Fruit fly (Drosophila melanogaster) whole organism, embryonic: Measurements from ENCODE around the gene CheB38b.

Experiments used
- Antp ChIP-seq: fragments of 200-800 bp; sonication (Bioruptor generic); optimal IDR thresholded peaks from 3 replicates; lab custom pipeline; 2016; ENCODE audit warnings: missing biosample characterization, missing genetic modification characterization
- BEAF-32 ChIP-seq: fragments of 200-800 bp; sonication (Bioruptor generic); optimal IDR thresholded peaks from 3 replicates; lab custom pipeline; 2017; ENCODE audit warnings: missing biosample characterization, missing genetic modification characterization, mild to moderate bottlenecking, moderate library complexity, missing genetic modification reagents
- BtbVII ChIP-seq: fragments of 200-800 bp; sonication (Bioruptor generic); optimal IDR thresholded peaks from 3 replicates; lab custom pipeline; 2017; ENCODE audit warnings: missing biosample characterization, mild to moderate bottlenecking, missing genetic modification characterization
- Bteb2 ChIP-seq: fragments of 200-800 bp; sonication (Bioruptor generic); optimal IDR thresholded peaks from 2 replicates; lab custom pipeline; 2016; ENCODE audit warnings: missing biosample characterization, missing genetic modification characterization
- CG10431 ChIP-seq: fragments of 200-800 bp; sonication (Bioruptor generic); optimal IDR thresholded peaks from 3 replicates; lab custom pipeline; 2018; ENCODE audit warnings: missing biosample characterization, mild to moderate bottlenecking, missing genetic modification characterization
- CG10654 ChIP-seq: fragments of 200-800 bp; sonication (Bioruptor generic); optimal IDR thresholded peaks from 2 replicates; lab custom pipeline; 2016; ENCODE audit warnings: missing biosample characterization, missing genetic modification characterization
- CG11093 ChIP-seq: fragments of 200-800 bp; sonication (Bioruptor generic); IDR thresholded peaks from 3 replicates; pipeline ENCODE4 v1.3.6; 2022; ENCODE audit warnings: missing biosample characterization, missing genetic modification characterization
- CG11504 ChIP-seq: fragments of 200-800 bp; sonication (Bioruptor generic); optimal IDR thresholded peaks from 3 replicates; lab custom pipeline; 2019; ENCODE audit warnings: missing biosample characterization, mild to moderate bottlenecking, missing genetic modification characterization, moderate library complexity
- CG11560 ChIP-seq: fragments of 200-800 bp; sonication (Bioruptor generic); IDR thresholded peaks from 3 replicates; pipeline ENCODE4 v1.3.6; 2022; ENCODE audit warnings: missing biosample characterization, missing genetic modification characterization
- CG12219 ChIP-seq: fragments of 200-800 bp; sonication (Bioruptor generic); optimal IDR thresholded peaks from 3 replicates; lab custom pipeline; 2018; ENCODE audit warnings: missing biosample characterization, mild to moderate bottlenecking, missing genetic modification characterization
- CG14965 ChIP-seq: fragments of 200-800 bp; sonication (Bioruptor generic); optimal IDR thresholded peaks from 2 replicates; lab custom pipeline; 2016; ENCODE audit warnings: missing biosample characterization, missing genetic modification characterization, borderline replicate concordance
- CG17385 ChIP-seq: fragments of 200-800 bp; sonication (Bioruptor generic); optimal IDR thresholded peaks from 3 replicates; lab custom pipeline; 2018; ENCODE audit warnings: missing biosample characterization, mild to moderate bottlenecking, missing genetic modification characterization
- CG2712 ChIP-seq: fragments of 200-800 bp; optimal IDR thresholded peaks from 3 replicates; lab custom pipeline; 2019; ENCODE audit warnings: missing biosample characterization, mild to moderate bottlenecking, missing genetic modification characterization, moderate library complexity
- CG30403 ChIP-seq: fragments of 200-800 bp; sonication (Bioruptor generic); optimal IDR thresholded peaks from 3 replicates; lab custom pipeline; 2016; ENCODE audit warnings: missing biosample characterization, missing genetic modification characterization
- CG30431 ChIP-seq: fragments of 200-800 bp; sonication (Bioruptor generic); optimal IDR thresholded peaks from 2 replicates; lab custom pipeline; 2017; ENCODE audit warnings: missing biosample characterization, missing genetic modification characterization
- CG3407 ChIP-seq: fragments of 200-800 bp; sonication (Bioruptor generic); optimal IDR thresholded peaks from 2 replicates; lab custom pipeline; 2018; ENCODE audit warnings: missing biosample characterization, mild to moderate bottlenecking, missing genetic modification characterization
- CG34224 ChIP-seq: fragments of 200-800 bp; sonication (Bioruptor generic); IDR thresholded peaks from 3 replicates; pipeline ENCODE4 v1.3.6; 2022; ENCODE audit warnings: missing biosample characterization, missing genetic modification characterization; ENCODE audit not compliant: partially characterized antibody
- CG4854 ChIP-seq: fragments of 200-800 bp; sonication (Bioruptor generic); optimal IDR thresholded peaks from 2 replicates; lab custom pipeline; 2016; ENCODE audit warnings: missing biosample characterization, missing genetic modification characterization, inconsistent platforms
- CG7786 ChIP-seq: fragments of 200-800 bp; sonication (Bioruptor generic); optimal IDR thresholded peaks from 2 replicates; lab custom pipeline; 2016; ENCODE audit warnings: missing biosample characterization, missing genetic modification characterization
- CG7963 ChIP-seq: fragments of 200-800 bp; sonication (Bioruptor generic); IDR thresholded peaks from 3 replicates; pipeline ENCODE4 v1.3.6; 2022; ENCODE audit warnings: missing biosample characterization, missing genetic modification characterization; ENCODE audit not compliant: partially characterized antibody
- Dip3 ChIP-seq: fragments of 200-800 bp; sonication (Bioruptor generic); optimal IDR thresholded peaks from 3 replicates; lab custom pipeline; 2016; ENCODE audit warnings: missing biosample characterization, missing genetic modification characterization
- Drgx ChIP-seq: fragments of 200-800 bp; sonication (Bioruptor generic); IDR thresholded peaks from 2 replicates; pipeline ENCODE4 v1.3.6; 2022; ENCODE audit warnings: missing biosample characterization, missing genetic modification characterization
- Gsc ChIP-seq: fragments of 200-800 bp; sonication (Bioruptor generic); IDR thresholded peaks from 2 replicates; pipeline ENCODE4 v1.3.6; 2022; ENCODE audit warnings: missing biosample characterization, missing genetic modification characterization
- Max ChIP-seq: fragments of 200-800 bp; sonication (Bioruptor generic); optimal IDR thresholded peaks from 2 replicates; lab custom pipeline; 2016; ENCODE audit warnings: missing biosample characterization, mild to moderate bottlenecking, missing genetic modification characterization
- NFAT ChIP-seq: fragments of 200-800 bp; sonication (Bioruptor generic); IDR thresholded peaks from 2 replicates; pipeline ENCODE4 v1.3.6; 2022; ENCODE audit warnings: missing biosample characterization, missing genetic modification characterization
- Nf-YB ChIP-seq: fragments of 200-800 bp; sonication (Bioruptor generic); optimal IDR thresholded peaks from 3 replicates; lab custom pipeline; 2019; ENCODE audit warnings: missing biosample characterization, mild to moderate bottlenecking, missing genetic modification characterization, moderate library complexity
- Trl ChIP-seq, 3 experiments: fragments of >200 bp in 2 of 3; fragments of 200-800 bp in 1 of 3; sonication (Bioruptor generic) in 1 of 3; optimal IDR thresholded peaks; 2 replicates in 1 of 3; 3 replicates in 2 of 3; lab custom pipeline; 2016 to 2017; ENCODE audit warnings: missing biosample characterization in 1 of 3, missing genetic modification characterization in 1 of 3
- ato ChIP-seq: fragments of 200-800 bp; sonication (Bioruptor generic); IDR thresholded peaks from 2 replicates; pipeline ENCODE4 v1.3.6; 2022; ENCODE audit warnings: missing biosample characterization, missing genetic modification characterization; ENCODE audit not compliant: partially characterized antibody
- bsh ChIP-seq, 2 experiments: fragments of 200-800 bp; sonication (Bioruptor generic); optimal IDR thresholded peaks; 2 replicates each; lab custom pipeline; 2017 to 2018; ENCODE audit warnings: mild to moderate bottlenecking in 2 of 2, missing biosample characterization in 2 of 2, missing genetic modification characterization in 2 of 2, moderate library complexity in 1 of 2
- crc ChIP-seq: fragments of 200-800 bp; sonication (Bioruptor generic); optimal IDR thresholded peaks from 2 replicates; lab custom pipeline; 2016; ENCODE audit warnings: missing biosample characterization, missing genetic modification characterization
- crp ChIP-seq, 2 experiments: fragments of 200-800 bp; sonication (Bioruptor generic); optimal IDR thresholded peaks; 2 replicates in 1 of 2; 3 replicates in 1 of 2; lab custom pipeline; 2017; ENCODE audit warnings: missing biosample characterization in 2 of 2, missing genetic modification characterization in 2 of 2, mild to moderate bottlenecking in 1 of 2, moderate library complexity in 1 of 2
- esg ChIP-seq: fragments of 200-800 bp; sonication (Bioruptor generic); conservative IDR thresholded peaks from 2 replicates; pipeline ENCODE4 v1.3.6; 2022; ENCODE audit warnings: missing biosample characterization, missing genetic modification characterization
- exex ChIP-seq: fragments of 200-800 bp; sonication (Bioruptor generic); optimal IDR thresholded peaks from 4 replicates; lab custom pipeline; 2018; ENCODE audit warnings: missing biosample characterization, mild to moderate bottlenecking, missing genetic modification characterization, moderate library complexity
- fd96Cb ChIP-seq: fragments of 200-800 bp; sonication (Bioruptor generic); optimal IDR thresholded peaks from 2 replicates; lab custom pipeline; 2018; ENCODE audit warnings: missing biosample characterization, mild to moderate bottlenecking, missing genetic modification characterization, moderate library complexity
- fru ChIP-seq: fragments of >200 bp; optimal IDR thresholded peaks from 2 replicates; lab custom pipeline; 2017
- fu2 ChIP-seq: fragments of 200-800 bp; sonication (Bioruptor generic); optimal IDR thresholded peaks from 2 replicates; lab custom pipeline; 2016; ENCODE audit warnings: missing biosample characterization, missing genetic modification characterization
- gt ChIP-seq: fragments of 200-800 bp; sonication (Bioruptor generic); IDR thresholded peaks from 2 replicates; pipeline ENCODE4 v1.3.6; 2022; ENCODE audit warnings: missing biosample characterization, missing genetic modification characterization
- ind ChIP-seq: fragments of 200-800 bp; sonication (Bioruptor generic); optimal IDR thresholded peaks from 3 replicates; lab custom pipeline; 2016; ENCODE audit warnings: missing biosample characterization, missing genetic modification characterization
- knrl ChIP-seq: fragments of 200-800 bp; sonication (Bioruptor generic); IDR thresholded peaks from 3 replicates; pipeline ENCODE4 v1.3.6; 2022; ENCODE audit warnings: missing biosample characterization, missing genetic modification characterization; ENCODE audit not compliant: partially characterized antibody
- mirr ChIP-seq: fragments of 200-800 bp; sonication (Bioruptor generic); optimal IDR thresholded peaks from 3 replicates; lab custom pipeline; 2018; ENCODE audit warnings: missing biosample characterization, mild to moderate bottlenecking, missing genetic modification characterization
- nom ChIP-seq: fragments of 200-800 bp; sonication (Bioruptor generic); optimal IDR thresholded peaks from 2 replicates; lab custom pipeline; 2017; ENCODE audit warnings: missing biosample characterization, missing genetic modification characterization, mild to moderate bottlenecking, moderate library complexity, missing genetic modification reagents
- pan ChIP-seq, 4 experiments: fragments of >200 bp in 3 of 4; fragments of 200-800 bp in 1 of 4; sonication (Bioruptor generic) in 1 of 4; optimal IDR thresholded peaks in 3 of 4; IDR thresholded peaks in 1 of 4; 2 replicates each; pipeline versions ENCODE4 v1.3.6 to Lab custom; 2017 to 2022; ENCODE audit warnings: missing biosample characterization in 2 of 4, missing genetic modification characterization in 2 of 4, mixed read lengths in 1 of 4
- rib ChIP-seq: fragments of 200-800 bp; sonication (Bioruptor generic); IDR thresholded peaks from 2 replicates; pipeline ENCODE4 v1.3.6; 2022; ENCODE audit warnings: missing biosample characterization, missing genetic modification characterization
- slou ChIP-seq: fragments of 200-800 bp; sonication (Bioruptor generic); optimal IDR thresholded peaks from 3 replicates; lab custom pipeline; 2016; ENCODE audit warnings: missing biosample characterization, missing genetic modification characterization
- sna ChIP-seq: fragments of 200-800 bp; sonication (Bioruptor generic); IDR thresholded peaks from 2 replicates; pipeline ENCODE4 v1.3.6; 2022; ENCODE audit warnings: missing biosample characterization, missing genetic modification characterization; ENCODE audit not compliant: partially characterized antibody
- sug ChIP-seq: fragments of 200-800 bp; optimal IDR thresholded peaks from 2 replicates; lab custom pipeline; 2019; ENCODE audit warnings: missing biosample characterization, mild to moderate bottlenecking, missing genetic modification characterization, moderate library complexity
- trh ChIP-seq: fragments of 200-800 bp; sonication (Bioruptor generic); optimal IDR thresholded peaks from 2 replicates; lab custom pipeline; 2016; ENCODE audit warnings: missing biosample characterization, missing genetic modification characterization
- usp ChIP-seq: fragments of >200 bp; optimal IDR thresholded peaks from 2 replicates; lab custom pipeline; 2017; ENCODE audit warnings: missing biosample characterization, missing genetic modification characterization
- zen2 ChIP-seq: fragments of 200-800 bp; sonication (Bioruptor generic); IDR thresholded peaks from 3 replicates; pipeline ENCODE4 v1.3.6; 2022; ENCODE audit warnings: missing biosample characterization, missing genetic modification characterization; ENCODE audit not compliant: partially characterized antibody

Gene CheB38b

dm6 chr2L:20793881-20794280 lies 23.2 kb downstream of the CheB38b start (continued):
- TF ChIP-seq pan (optimal IDR thresholded peaks at IDR 0.05; lab: Kevin White, UChicago), result no peak
- TF ChIP-seq pan (GFP tag; optimal IDR thresholded peaks at IDR 0.05 in 1 of 2, IDR thresholded peaks at IDR 0.05 in 1 of 2), result no peak
- no peak for TF ChIP-seq usp
- TF ChIP-seq ind (GFP tag; lab: Kevin White, UChicago), result no peak
- no peak for TF ChIP-seq crp (GFP tag; optimal IDR thresholded peaks at IDR 0.05; lab: Kevin White, UChicago)
- no peak for TF ChIP-seq Gsc
- TF ChIP-seq slou (GFP tag; lab: Kevin White, UChicago), result no peak
- TF ChIP-seq CG3407, result no peak
- TF ChIP-seq ato (GFP tag; lab: Robert Waterston, UW), result 0 out of 2 replicates have a peak, but pooled peaks have one; percentile 15
- TF ChIP-seq bsh (GFP tag; optimal IDR thresholded peaks at IDR 0.05; lab: Kevin White, UChicago), result no peak
- TF ChIP-seq CG34224 (GFP tag; lab: Robert Waterston, UW), result peak; percentile 39; the same call in 2 of the 3 replicates
- no peak for TF ChIP-seq fru (lab: Kevin White, UChicago)
- no peak for TF ChIP-seq CG4854 (GFP tag; lab: Kevin White, UChicago)
- TF ChIP-seq sna (GFP tag; lab: Robert Waterston, UW), result no peak
- peak; percentile 40 for TF ChIP-seq nom (GFP tag; lab: Kevin White, UChicago)
- TF ChIP-seq Nf-YB (GFP tag; lab: Kevin White, UChicago), result no peak
- TF ChIP-seq CG30403 (GFP tag; lab: Kevin White, UChicago), result no peak
- TF ChIP-seq fu2 (GFP tag; lab: Kevin White, UChicago), result no peak
- TF ChIP-seq CG10654 (GFP tag; lab: Kevin White, UChicago), result no peak
- TF ChIP-seq Trl (optimal IDR thresholded peaks at IDR 0.05; lab: Kevin White, UChicago), result peak; percentile 54 to 69
- TF ChIP-seq Trl (GFP tag; optimal IDR thresholded peaks at IDR 0.05; lab: Kevin White, UChicago), result peak; percentile 33
- no peak for TF ChIP-seq CG11504
- TF ChIP-seq zen2 (GFP tag; lab: Robert Waterston, UW), result no peak
- TF ChIP-seq CG14965 (GFP tag; lab: Kevin White, UChicago), result no peak
- TF ChIP-seq BEAF-32, result peak; percentile 31
- peak; percentile 57; the same call in 1 of the 2 replicates for TF ChIP-seq rib (GFP tag; lab: Robert Waterston, UW)
- TF ChIP-seq esg (GFP tag; lab: Robert Waterston, UW), result no peak
- TF ChIP-seq BtbVII (GFP tag; lab: Kevin White, UChicago), result peak; percentile 60
- no peak for TF ChIP-seq mirr (GFP tag; lab: Kevin White, UChicago)
- TF ChIP-seq Antp (GFP tag; lab: Kevin White, UChicago), result no peak
- TF ChIP-seq CG12219 (GFP tag; lab: Kevin White, UChicago), result no peak
- TF ChIP-seq sug (tag; lab: Kevin White, UChicago), result peak; percentile 23
- TF ChIP-seq gt (GFP tag; lab: Robert Waterston, UW), result no peak
- TF ChIP-seq NFAT, result peak; percentile 30; the same call in 1 of the 2 replicates
- no peak for TF ChIP-seq Bteb2 (GFP tag; lab: Kevin White, UChicago)
- TF ChIP-seq Drgx (GFP tag; lab: Robert Waterston, UW), result peak; percentile 25; the same call in 1 of the 2 replicates
- TF ChIP-seq CG11093 (GFP tag; lab: Robert Waterston, UW), result no peak
- no peak for TF ChIP-seq CG10431 (GFP tag; lab: Kevin White, UChicago)
- TF ChIP-seq knrl (GFP tag; lab: Robert Waterston, UW), result 0 out of 3 replicates have a peak, but pooled peaks have one; percentile 19
- no peak for TF ChIP-seq Max
- TF ChIP-seq CG17385, result no peak
- TF ChIP-seq CG7963, result no peak
- no peak for TF ChIP-seq CG2712 (tag; lab: Kevin White, UChicago)
- no peak for TF ChIP-seq fd96Cb (tag; lab: Kevin White, UChicago)
- no peak for TF ChIP-seq Dip3
- no peak for TF ChIP-seq CG7786 (GFP tag; lab: Kevin White, UChicago)
- TF ChIP-seq trh, result no peak
- TF ChIP-seq crc, result no peak
- TF ChIP-seq exex (tag; lab: Kevin White, UChicago), result no peak
- TF ChIP-seq CG11560 (tag; lab: Robert Waterston, UW), result no peak
- TF ChIP-seq CG30431 (GFP tag; lab: Kevin White, UChicago), result no peak
